Worm (Caenorhabditis elegans) whole organism, young adult: ENCODE data around the gene dct-1.

Source experiments
- B0019.2 ChIP-seq: fragments of 200-800 bp; sonication (Bioruptor generic); conservative IDR thresholded peaks from 2 replicates; pipeline ENCODE4 v1.3.6; 2022; ENCODE audit warnings: missing genetic modification reagents, missing genetic modification characterization, missing compliant biosample characterization
- B0336.3 ChIP-seq: fragments of 200-800 bp; sonication (Bioruptor generic); IDR thresholded peaks from 2 replicates; pipeline ENCODE4 v1.3.6; 2022; ENCODE audit warnings: missing genetic modification characterization, missing compliant biosample characterization
- F33H1.4 ChIP-seq: fragments of 200-800 bp; sonication (Bioruptor generic); IDR thresholded peaks from 2 replicates; pipeline ENCODE4 v1.3.6; 2022; ENCODE audit warnings: missing genetic modification reagents, missing genetic modification characterization, missing compliant biosample characterization
- F49E8.2 ChIP-seq: sonication (generic microtip); optimal IDR thresholded peaks from 3 replicates; lab custom pipeline; 2017; ENCODE audit warnings: missing genetic modification characterization, mild to moderate bottlenecking, missing compliant biosample characterization, antibody characterized with exemption, moderate library complexity; ENCODE audit not compliant: insufficient read depth
- F52B5.7 ChIP-seq: sonication (generic microtip); optimal IDR thresholded peaks from 2 replicates; lab custom pipeline; 2016; ENCODE audit warnings: mild to moderate bottlenecking, missing genetic modification characterization, missing compliant biosample characterization
- F57A8.1 ChIP-seq: fragments of 200-800 bp; sonication (Bioruptor generic); optimal IDR thresholded peaks from 2 replicates; lab custom pipeline; 2018; ENCODE audit warnings: mild to moderate bottlenecking, missing genetic modification characterization, moderate library complexity, missing compliant biosample characterization
- Y53G8AR.9 ChIP-seq: fragments of 200-800 bp; sonication (Bioruptor generic); conservative IDR thresholded peaks from 2 replicates; pipeline ENCODE4 v1.3.6; 2022; ENCODE audit warnings: missing genetic modification reagents, missing genetic modification characterization, missing compliant biosample characterization
- Y56A3A.18 ChIP-seq: fragments of 200-800 bp; sonication (Bioruptor generic); IDR thresholded peaks from 2 replicates; pipeline ENCODE4 v1.3.6; 2022; ENCODE audit warnings: missing genetic modification reagents, missing genetic modification characterization, missing compliant biosample characterization
- ZK185.1 ChIP-seq: sonication (generic microtip); optimal IDR thresholded peaks from 2 replicates; lab custom pipeline; 2016; ENCODE audit warnings: mild to moderate bottlenecking, missing genetic modification characterization, missing compliant biosample characterization; ENCODE audit not compliant: poor library complexity, severe bottlenecking
- bed-2 ChIP-seq: fragments of 200-800 bp; sonication (Bioruptor generic); IDR thresholded peaks from 2 replicates; pipeline ENCODE4 v1.3.6; 2022; ENCODE audit warnings: missing genetic modification reagents, missing genetic modification characterization, missing compliant biosample characterization
- ceh-100 ChIP-seq: fragments of 200-800 bp; sonication (Bioruptor generic); IDR thresholded peaks from 2 replicates; pipeline ENCODE4 v1.3.6; 2022; ENCODE audit warnings: missing genetic modification reagents, missing genetic modification characterization, missing compliant biosample characterization
- ceh-58 ChIP-seq: fragments of 200-800 bp; sonication (Bioruptor generic); IDR thresholded peaks from 2 replicates; pipeline ENCODE4 v1.3.6; 2022; ENCODE audit warnings: missing genetic modification characterization, missing compliant biosample characterization
- ceh-91 ChIP-seq: fragments of 200-800 bp; sonication (Bioruptor generic); IDR thresholded peaks from 2 replicates; pipeline ENCODE4 v1.3.6; 2022; ENCODE audit warnings: missing genetic modification reagents, missing genetic modification characterization, missing compliant biosample characterization
- die-1 ChIP-seq: sonication (generic microtip); optimal IDR thresholded peaks from 2 replicates; lab custom pipeline; 2016; ENCODE audit warnings: missing genotype, mild to moderate bottlenecking, missing genetic modification characterization, missing compliant biosample characterization
- dox-1 ChIP-seq: fragments of 200-800 bp; sonication (Bioruptor generic); IDR thresholded peaks from 2 replicates; pipeline ENCODE4 v1.3.6; 2022; ENCODE audit warnings: missing genetic modification reagents, missing genetic modification characterization, missing compliant biosample characterization
- dpl-1 ChIP-seq: fragments of 150-350 bp; optimal IDR thresholded peaks from 2 replicates; lab custom pipeline; 2014; ENCODE audit warnings: missing biosample characterization, missing genetic modification reagents, missing genetic modification characterization
- egl-18 ChIP-seq: fragments of 200-800 bp; sonication (Bioruptor generic); IDR thresholded peaks from 2 replicates; pipeline ENCODE4 v1.3.6; 2022; ENCODE audit warnings: missing genetic modification reagents, missing genetic modification characterization, missing compliant biosample characterization
- egl-44 ChIP-seq: fragments of 200-800 bp; sonication (Bioruptor generic); IDR thresholded peaks from 2 replicates; pipeline ENCODE4 v1.3.6; 2022; ENCODE audit warnings: missing genetic modification reagents, missing genetic modification characterization, missing compliant biosample characterization
- egrh-3 ChIP-seq: fragments of 200-800 bp; sonication (Bioruptor generic); IDR thresholded peaks from 2 replicates; pipeline ENCODE4 v1.3.6; 2022; ENCODE audit warnings: missing genetic modification reagents, missing genetic modification characterization, missing compliant biosample characterization
- hlh-12 ChIP-seq: sonication (generic microtip); optimal IDR thresholded peaks from 2 replicates; lab custom pipeline; 2016; ENCODE audit warnings: missing genetic modification characterization, missing compliant biosample characterization
- hlh-26 ChIP-seq: fragments of 200-800 bp; sonication (Bioruptor generic); conservative IDR thresholded peaks from 2 replicates; pipeline ENCODE4 v1.3.6; 2022; ENCODE audit warnings: missing genetic modification reagents, missing genetic modification characterization, missing compliant biosample characterization
- hmg-1.2 ChIP-seq: fragments of 200-800 bp; sonication (Bioruptor generic); IDR thresholded peaks from 2 replicates; pipeline ENCODE4 v1.3.6; 2022; ENCODE audit warnings: missing genetic modification reagents, missing genetic modification characterization, missing compliant biosample characterization
- hrde-1 ChIP-seq: sonication (generic microtip); optimal IDR thresholded peaks from 2 replicates; lab custom pipeline; 2016; ENCODE audit warnings: missing genetic modification characterization, mild to moderate bottlenecking, missing compliant biosample characterization, moderate library complexity, missing genotype, missing genetic modification reagents, borderline replicate concordance
- let-607 ChIP-seq, 2 experiments: fragments of 200-800 bp in 1 of 2; sonication (Bioruptor generic) in 1 of 2; sonication (generic microtip) in 1 of 2; optimal IDR thresholded peaks; 2 replicates each; lab custom pipeline; 2016 to 2018; ENCODE audit warnings: mild to moderate bottlenecking in 2 of 2, missing compliant biosample characterization in 2 of 2, missing genetic modification characterization in 2 of 2, moderate library complexity in 2 of 2, missing genotype in 1 of 2
- lin-26 ChIP-seq: fragments of 200-800 bp; sonication (Bioruptor generic); IDR thresholded peaks from 2 replicates; pipeline ENCODE4 v1.3.6; 2022; ENCODE audit warnings: missing genetic modification reagents, missing genetic modification characterization, missing compliant biosample characterization
- madf-10 ChIP-seq: sonication (generic microtip); optimal IDR thresholded peaks from 2 replicates; lab custom pipeline; 2016; ENCODE audit warnings: mild to moderate bottlenecking, missing genetic modification characterization, missing compliant biosample characterization
- mes-4 ChIP-seq: sonication (generic microtip); optimal IDR thresholded peaks from 2 replicates; lab custom pipeline; 2016; ENCODE audit warnings: missing genotype, missing genetic modification characterization, missing compliant biosample characterization
- nhr-80 ChIP-seq: sonication (generic microtip); optimal IDR thresholded peaks from 2 replicates; lab custom pipeline; 2016; ENCODE audit warnings: missing genetic modification characterization, missing compliant biosample characterization
- rec-8 ChIP-seq, 2 experiments: sonication (generic microtip); optimal IDR thresholded peaks; 2 replicates each; lab custom pipeline; 2016; ENCODE audit warnings: mild to moderate bottlenecking in 2 of 2, missing genetic modification characterization in 2 of 2, missing genetic modification reagents in 2 of 2, missing genotype in 2 of 2, missing biosample characterization in 1 of 2, missing compliant biosample characterization in 1 of 2, moderate library complexity in 1 of 2
- snpc-4 ChIP-seq, 5 experiments: fragments of 150-350 bp in 1 of 5; sonication (generic microtip) in 4 of 5; optimal IDR thresholded peaks; 2 replicates each; lab custom pipeline; 2014 to 2018; ENCODE audit warnings: missing genetic modification characterization in 5 of 5, missing biosample characterization in 3 of 5, antibody characterized with exemption in 2 of 5, mild to moderate bottlenecking in 2 of 5, missing compliant biosample characterization in 2 of 5, missing genotype in 2 of 5, moderate library complexity in 2 of 5, missing genetic modification reagents in 1 of 5
- tbx-9 ChIP-seq: sonication (generic microtip); optimal IDR thresholded peaks from 2 replicates; lab custom pipeline; 2016; ENCODE audit warnings: borderline replicate concordance, missing genetic modification characterization, inconsistent platforms, missing compliant biosample characterization
- unc-62 ChIP-seq: fragments of 150-350 bp; optimal IDR thresholded peaks from 2 replicates; lab custom pipeline; 2014; ENCODE audit warnings: missing biosample characterization, missing genetic modification reagents, missing genetic modification characterization
- zfh-2 ChIP-seq: fragments of 200-800 bp; sonication (Bioruptor generic); conservative IDR thresholded peaks from 2 replicates; pipeline ENCODE4 v1.3.6; 2022; ENCODE audit warnings: missing genetic modification reagents, missing genetic modification characterization, missing compliant biosample characterization
- zim-3 ChIP-seq: sonication (generic microtip); optimal IDR thresholded peaks from 2 replicates; lab custom pipeline; 2017; ENCODE audit warnings: mild to moderate bottlenecking, missing genetic modification characterization, moderate library complexity, missing compliant biosample characterization
- ztf-22 ChIP-seq: fragments of 200-800 bp; sonication (Bioruptor generic); optimal IDR thresholded peaks from 2 replicates; lab custom pipeline; 2018; ENCODE audit warnings: mild to moderate bottlenecking, missing genetic modification characterization, moderate library complexity, missing compliant biosample characterization
- ztf-25 ChIP-seq: fragments of 200-800 bp; sonication (Bioruptor generic); IDR thresholded peaks from 2 replicates; pipeline ENCODE4 v1.3.6; 2022; ENCODE audit warnings: missing genetic modification reagents, missing genetic modification characterization, missing compliant biosample characterization

Gene dct-1

DNA sequence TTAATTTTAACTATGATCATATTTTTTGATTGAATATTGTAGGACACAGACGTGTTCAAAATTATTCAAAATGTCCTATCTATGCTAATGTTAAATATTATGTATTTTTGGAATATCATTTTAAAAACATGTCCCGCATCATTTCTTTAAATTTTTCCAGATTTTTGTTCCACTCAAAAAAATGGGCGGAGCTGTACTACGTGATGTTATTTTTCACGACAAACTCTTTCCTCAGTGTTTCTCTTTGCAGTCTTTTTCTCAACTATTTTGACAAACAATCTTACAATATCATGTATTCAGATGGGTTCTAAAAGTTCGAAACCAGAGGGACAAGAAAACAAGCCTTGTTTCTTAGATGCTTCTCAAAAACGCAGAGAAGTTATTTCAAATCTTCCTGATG, 22.2 kb downstream of the dct-1 start, which contains the start of gene F45E1.5:
F45E1.5 (plus strand) TSS at position 301 of the 400 bp plus-strand sequence.
- TF ChIP-seq nhr-80: no peak
- TF ChIP-seq ZK185.1 (tag; lab: Kevin White, UChicago): no peak
- no peak for TF ChIP-seq madf-10
- no peak for TF ChIP-seq ceh-100 (GFP tag; lab: Robert Waterston, UW)
- TF ChIP-seq egrh-3 (GFP tag; lab: Robert Waterston, UW): no peak
- no peak for TF ChIP-seq hrde-1 (tag; lab: Kevin White, UChicago)
- TF ChIP-seq zfh-2 (GFP tag; lab: Robert Waterston, UW): no peak
- TF ChIP-seq snpc-4 (GFP tag; optimal IDR thresholded peaks at IDR 0.05; lab: Kevin White, UChicago): no peak
- no peak for TF ChIP-seq snpc-4 (tag; optimal IDR thresholded peaks at IDR 0.05; lab: Kevin White, UChicago)
- TF ChIP-seq egl-44: no peak
- TF ChIP-seq B0336.3: no peak
- no peak for TF ChIP-seq let-607 (tag; optimal IDR thresholded peaks at IDR 0.05; lab: Kevin White, UChicago)
- no peak for TF ChIP-seq dox-1 (GFP tag; lab: Robert Waterston, UW)
- TF ChIP-seq die-1 (tag; lab: Kevin White, UChicago): no peak
- no peak for TF ChIP-seq hlh-12 (tag; lab: Kevin White, UChicago)
- no peak for TF ChIP-seq mes-4 (tag; lab: Kevin White, UChicago)
- TF ChIP-seq F57A8.1 (GFP tag; lab: Kevin White, UChicago): no peak
- TF ChIP-seq, all 124 proteins: peak for 0

DNA sequence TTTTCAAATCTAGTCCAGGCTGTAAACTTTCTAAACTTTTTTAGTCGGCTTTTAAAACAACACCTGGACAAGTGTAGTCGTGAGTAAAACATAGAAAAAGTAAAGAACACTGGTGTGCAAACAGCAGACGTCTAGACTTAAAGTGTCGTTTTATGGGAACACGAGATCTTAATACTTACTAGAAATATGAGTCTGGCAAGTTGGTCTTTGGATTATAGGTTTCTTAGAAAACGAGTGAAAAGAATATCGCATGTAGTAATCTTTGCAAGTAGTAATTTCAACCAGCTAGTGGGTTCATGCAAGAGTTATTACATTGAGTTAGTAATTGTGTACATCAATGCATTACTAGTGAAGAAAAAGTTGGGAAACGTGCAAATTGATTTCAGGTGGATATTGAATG, 23.3 kb downstream of the dct-1 start:
- TF ChIP-seq nhr-80 (no peak), unc-62 (no peak), hlh-26 (GFP tag; lab: Robert Waterston, UW) (no peak), ztf-25 (GFP tag; lab: Robert Waterston, UW) (no peak), ceh-58 (GFP tag; lab: Robert Waterston, UW) (no peak), egl-18 (no peak)

DNA sequence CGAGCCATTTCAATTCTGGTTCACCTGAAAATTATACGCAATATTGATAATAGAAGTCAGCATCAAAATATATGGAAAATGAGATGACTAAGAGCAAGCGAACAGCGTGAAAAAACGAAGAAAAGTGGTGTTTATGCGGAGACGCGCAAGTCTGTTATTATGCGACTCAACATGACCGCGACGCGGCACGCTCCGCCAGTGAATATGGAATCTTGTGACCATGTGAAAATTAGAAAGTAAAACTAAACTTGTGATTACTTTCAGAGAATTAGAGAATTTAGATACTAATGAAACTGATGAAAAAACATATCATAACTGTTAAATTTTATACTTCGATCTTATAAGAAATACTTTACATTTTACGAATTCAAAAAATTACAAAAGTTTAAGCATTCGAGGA, 27.9 kb downstream of the dct-1 start, which contains the start of gene his-71:
his-71 (minus strand) TSS at position 24 of the 400 bp plus-strand sequence.
- TF ChIP-seq hmg-1.2 (GFP tag; lab: Robert Waterston, UW) (no peak), Y56A3A.18 (no peak), lin-26 (GFP tag; lab: Robert Waterston, UW) (no peak), zim-3 (tag; lab: Kevin White, UChicago) (no peak), ceh-91 (GFP tag; lab: Robert Waterston, UW) (no peak), rec-8 (tag; optimal IDR thresholded peaks at IDR 0.05; lab: Kevin White, UChicago) (no peak), F33H1.4 (no peak), B0019.2 (no peak)

DNA sequence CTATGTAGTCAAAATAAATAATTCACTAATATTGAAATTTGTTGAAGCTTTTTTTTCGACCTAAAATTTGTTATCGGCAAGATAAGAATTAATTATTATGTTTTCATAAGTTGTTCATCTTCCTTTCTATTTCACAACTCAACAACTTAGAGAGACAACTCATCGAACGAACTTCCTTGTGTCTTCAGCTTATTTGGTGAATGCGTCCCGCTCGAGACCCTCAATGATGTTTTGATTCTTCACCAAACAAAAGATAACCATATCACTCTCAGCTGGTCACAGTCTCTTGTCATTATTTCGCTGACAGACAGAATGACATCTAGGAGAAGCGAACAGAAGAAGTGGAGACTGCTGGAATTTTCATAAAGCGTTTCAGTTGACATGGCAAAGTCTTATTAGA, 30.6 kb downstream of the dct-1 start:
- TF ChIP-seq F49E8.2 (no peak), dpl-1 (GFP tag; lab: Kevin White, UChicago) (no peak), F52B5.7 (tag; lab: Kevin White, UChicago) (no peak), ztf-22 (GFP tag; lab: Kevin White, UChicago) (no peak), unc-62 (no peak), tbx-9 (tag; lab: Kevin White, UChicago) (no peak), Y53G8AR.9 (GFP tag; lab: Robert Waterston, UW) (no peak), zim-3 (tag; lab: Kevin White, UChicago) (no peak), bed-2 (GFP tag; lab: Robert Waterston, UW) (no peak)
